Fruit fly (Drosophila melanogaster): ENCODE data around the gene AP-1gamma.

The AP-1gamma gene

DNA sequence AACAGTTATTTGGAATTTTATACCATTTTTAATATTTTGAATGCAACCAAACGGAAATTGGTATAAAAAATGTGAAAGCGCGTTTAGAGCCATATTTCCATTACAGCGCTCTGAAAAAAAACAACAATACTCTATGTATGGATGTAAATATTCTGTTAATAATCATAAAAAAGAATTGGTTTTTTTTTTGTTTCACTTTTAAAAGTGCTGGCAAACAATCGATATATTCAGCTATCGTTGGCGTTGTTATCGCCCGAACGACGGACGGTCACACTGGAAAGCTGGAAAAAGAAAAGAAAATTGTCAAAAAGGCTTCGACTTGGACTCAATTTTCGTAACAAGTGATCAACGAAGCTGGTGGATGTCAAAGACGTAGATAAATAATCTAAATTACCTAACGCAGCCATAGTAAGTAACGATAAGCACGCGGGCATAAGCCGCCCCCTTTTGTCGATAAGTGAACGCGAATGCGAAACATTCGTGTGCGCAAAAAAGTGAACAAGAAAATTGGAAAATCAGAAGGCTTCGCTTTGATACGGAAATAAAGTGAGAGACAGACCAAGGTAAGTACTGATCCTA lies 33.8 kb downstream of the AP-1gamma start, which contains the start of gene CG7065 (continued):
- TF ChIP-seq CG34224 (GFP tag; IDR thresholded peaks at IDR 0.05; ENCODE audit: partially characterized antibody), result peak; percentile 35; the same call in 2 of the 3 replicates
- TF ChIP-seq Doc3 (GFP tag; IDR thresholded peaks at IDR 0.05; ENCODE audit: partially characterized antibody), result 0 out of 3 replicates have a peak, but pooled peaks have one; percentile 36
- peak; percentile 70 for TF ChIP-seq CG9797 (GFP tag; optimal IDR thresholded peaks at IDR 0.05)
- no peak for TF ChIP-seq vfl (GFP tag; optimal IDR thresholded peaks at IDR 0.05)
- TF ChIP-seq CG14860 (GFP tag; IDR thresholded peaks at IDR 0.05; ENCODE audit: partially characterized antibody), result 0 out of 3 replicates have a peak, but pooled peaks have one; percentile 36
- 0 out of 2 replicates have a peak, but pooled peaks have one; percentile 38 for TF ChIP-seq nerfin-2 (GFP tag; IDR thresholded peaks at IDR 0.05; ENCODE audit: partially characterized antibody)
- TF ChIP-seq CG10654 (GFP tag; optimal IDR thresholded peaks at IDR 0.05), result no peak
- TF ChIP-seq ranshi (GFP tag; IDR thresholded peaks at IDR 0.05), result no peak
- TF ChIP-seq ssp (GFP tag; IDR thresholded peaks at IDR 0.05), result peak; percentile 57
- peak; percentile 45 for TF ChIP-seq Ets97D (GFP tag; optimal IDR thresholded peaks at IDR 0.05)
- no peak for TF ChIP-seq CG18599 (GFP tag; optimal IDR thresholded peaks at IDR 0.05)
- no peak for TF ChIP-seq sens-2 (GFP tag; IDR thresholded peaks at IDR 0.05)
- no peak for TF ChIP-seq Dfd (GFP tag; optimal IDR thresholded peaks at IDR 0.05)
- TF ChIP-seq pan (optimal IDR thresholded peaks at IDR 0.05), result no peak
- TF ChIP-seq pan (GFP tag; optimal IDR thresholded peaks at IDR 0.05 in 1 of 2, IDR thresholded peaks at IDR 0.05 in 1 of 2), result no peak
- TF ChIP-seq run (tag; optimal IDR thresholded peaks at IDR 0.05), result no peak
- TF ChIP-seq Scr (GFP tag; IDR thresholded peaks at IDR 0.05; ENCODE audit: partially characterized antibody), result peak; percentile 70
- TF ChIP-seq CG12659 (GFP tag; optimal IDR thresholded peaks at IDR 0.05), result peak; percentile 28
- peak; percentile 59; the same call in 1 of the 2 replicates for TF ChIP-seq CG42726 (GFP tag; IDR thresholded peaks at IDR 0.05; ENCODE audit: partially characterized antibody)
- TF ChIP-seq sqz (GFP tag; optimal IDR thresholded peaks at IDR 0.05), result peak; percentile 69
- TF ChIP-seq dmrt11E (tag; optimal IDR thresholded peaks at IDR 0.05), result no peak
- TF ChIP-seq Sin3A (optimal IDR thresholded peaks at IDR 0.05), result peak; percentile 21
- peak; percentile 80 for TF ChIP-seq CG3838 (GFP tag; optimal IDR thresholded peaks at IDR 0.05)
- TF ChIP-seq CG11723 (GFP tag; optimal IDR thresholded peaks at IDR 0.05), result no peak
- no peak for TF ChIP-seq sim (GFP tag; IDR thresholded peaks at IDR 0.05)
- TF ChIP-seq Asciz (GFP tag; optimal IDR thresholded peaks at IDR 0.05), result no peak
- TF ChIP-seq CG17612 (GFP tag; IDR thresholded peaks at IDR 0.05), result no peak
- peak; percentile 53 for TF ChIP-seq hbn (GFP tag; IDR thresholded peaks at IDR 0.05; ENCODE audit: partially characterized antibody)
- TF ChIP-seq BEAF-32 (GFP tag; optimal IDR thresholded peaks at IDR 0.05), result peak; percentile 73
- TF ChIP-seq bsh (GFP tag; optimal IDR thresholded peaks at IDR 0.05), result no peak
- peak; percentile 59 for TF ChIP-seq sens (GFP tag)
- TF ChIP-seq gce (GFP tag; IDR thresholded peaks at IDR 0.05), result no peak
- TF ChIP-seq CG4707 (GFP tag; optimal IDR thresholded peaks at IDR 0.05), result no peak
- no peak for TF ChIP-seq onecut (GFP tag; IDR thresholded peaks at IDR 0.05)
- peak; percentile 65 for TF ChIP-seq MBD-R2 (GFP tag; IDR thresholded peaks at IDR 0.05)
- no peak for TF ChIP-seq CG1233 (GFP tag; optimal IDR thresholded peaks at IDR 0.05)
- peak; percentile 67 for TF ChIP-seq vnd (GFP tag; IDR thresholded peaks at IDR 0.05; ENCODE audit: partially characterized antibody)
- TF ChIP-seq CG8478 (optimal IDR thresholded peaks at IDR 0.05), result no peak
- no peak for TF ChIP-seq CG3163 (GFP tag; optimal IDR thresholded peaks at IDR 0.05)

dm6 chrX:9148989-9149522 lies 40.6 kb downstream of the AP-1gamma start, which contains the start of the genes fh and Bap111:
Gene fh, minus strand, starts transcription at chrX:9149071.
Gene Bap111, plus strand, starts transcription at chrX:9149309.
- TF ChIP-seq Sry-δ (GFP tag; optimal IDR thresholded peaks at IDR 0.05) (peak; percentile 23), ato (GFP tag; IDR thresholded peaks at IDR 0.05; ENCODE audit: partially characterized antibody) (no peak), B-H1 (GFP tag; IDR thresholded peaks at IDR 0.05) (no peak), E2f1 (GFP tag; IDR thresholded peaks at IDR 0.05) (no peak), Ets97D (GFP tag; optimal IDR thresholded peaks at IDR 0.05) (peak; percentile 36), HLH4C (GFP tag; IDR thresholded peaks at IDR 0.05; ENCODE audit: partially characterized antibody) (no peak), CG9797 (GFP tag; optimal IDR thresholded peaks at IDR 0.05) (peak; percentile 78), CG8944 (GFP tag; optimal IDR thresholded peaks at IDR 0.05) (no peak), HHEX (GFP tag; optimal IDR thresholded peaks at IDR 0.05) (no peak), CG13287 (GFP tag; IDR thresholded peaks at IDR 0.05; ENCODE audit: partially characterized antibody) (no peak; the same call in 1 of the 2 replicates), schlank (tag; optimal IDR thresholded peaks at IDR 0.05) (no peak), trem (tag; optimal IDR thresholded peaks at IDR 0.05) (peak; percentile 99), CG10462 (GFP tag; optimal IDR thresholded peaks at IDR 0.05) (no peak), CG2199 (GFP tag; IDR thresholded peaks at IDR 0.05) (no peak)
